Fruit fly (Drosophila melanogaster) whole organism, embryonic: ENCODE results near the gene CG7943.

Experiments used
- Atf3 ChIP-seq: fragments of 200-800 bp; sonication (Bioruptor generic); optimal IDR thresholded peaks from 3 replicates; lab custom pipeline; 2016; ENCODE audit warnings: missing biosample characterization, missing genetic modification characterization
- Blimp-1 ChIP-seq: fragments of 200-800 bp; sonication (Bioruptor generic); optimal IDR thresholded peaks from 3 replicates; lab custom pipeline; 2018; ENCODE audit warnings: missing biosample characterization, missing genetic modification characterization, mild to moderate bottlenecking, moderate library complexity, missing genetic modification reagents
- CG10565 ChIP-seq: fragments of 200-800 bp; sonication (Bioruptor generic); optimal IDR thresholded peaks from 3 replicates; lab custom pipeline; 2016; ENCODE audit warnings: missing biosample characterization, mild to moderate bottlenecking, missing genetic modification characterization
- CG10979 ChIP-seq: fragments of 200-800 bp; sonication (Bioruptor generic); optimal IDR thresholded peaks from 2 replicates; lab custom pipeline; 2018; ENCODE audit warnings: missing biosample characterization, mild to moderate bottlenecking, missing genetic modification characterization, moderate library complexity
- CG11247 ChIP-seq: fragments of 200-800 bp; sonication (Bioruptor generic); IDR thresholded peaks from 2 replicates; pipeline ENCODE4 v1.3.6; 2022; ENCODE audit warnings: missing biosample characterization, missing genetic modification characterization
- CG11504 ChIP-seq: fragments of 200-800 bp; sonication (Bioruptor generic); optimal IDR thresholded peaks from 3 replicates; lab custom pipeline; 2019; ENCODE audit warnings: missing biosample characterization, mild to moderate bottlenecking, missing genetic modification characterization, moderate library complexity
- CG12219 ChIP-seq: fragments of 200-800 bp; sonication (Bioruptor generic); optimal IDR thresholded peaks from 3 replicates; lab custom pipeline; 2018; ENCODE audit warnings: missing biosample characterization, mild to moderate bottlenecking, missing genetic modification characterization
- CG12391 ChIP-seq: fragments of 200-800 bp; sonication (Bioruptor generic); optimal IDR thresholded peaks from 3 replicates; lab custom pipeline; 2018; ENCODE audit warnings: missing biosample characterization, mild to moderate bottlenecking, missing genetic modification characterization, moderate library complexity
- CG14441 ChIP-seq: fragments of 200-800 bp; sonication (Bioruptor generic); IDR thresholded peaks from 2 replicates; pipeline ENCODE4 v1.3.6; 2022; ENCODE audit warnings: missing biosample characterization, missing genetic modification characterization
- CG14667 ChIP-seq: fragments of 200-800 bp; sonication (Bioruptor generic); IDR thresholded peaks from 2 replicates; pipeline ENCODE4 v1.3.6; 2022; ENCODE audit warnings: missing biosample characterization, missing genetic modification characterization
- CG17385 ChIP-seq: fragments of 200-800 bp; sonication (Bioruptor generic); optimal IDR thresholded peaks from 3 replicates; lab custom pipeline; 2018; ENCODE audit warnings: missing biosample characterization, mild to moderate bottlenecking, missing genetic modification characterization
- CG1792 ChIP-seq: fragments of 200-800 bp; sonication (Bioruptor generic); optimal IDR thresholded peaks from 2 replicates; lab custom pipeline; 2016; ENCODE audit warnings: missing biosample characterization, missing genetic modification characterization
- CG18262 ChIP-seq: fragments of 200-800 bp; optimal IDR thresholded peaks from 3 replicates; lab custom pipeline; 2019; ENCODE audit warnings: missing biosample characterization, mild to moderate bottlenecking, missing genetic modification characterization, moderate library complexity
- CG1832 ChIP-seq: fragments of 200-800 bp; sonication (Bioruptor generic); optimal IDR thresholded peaks from 2 replicates; lab custom pipeline; 2017; ENCODE audit warnings: missing biosample characterization, mild to moderate bottlenecking, missing genetic modification characterization, inconsistent platforms
- CG3407 ChIP-seq: fragments of 200-800 bp; sonication (Bioruptor generic); optimal IDR thresholded peaks from 2 replicates; lab custom pipeline; 2018; ENCODE audit warnings: missing biosample characterization, mild to moderate bottlenecking, missing genetic modification characterization
- CG4360 ChIP-seq: fragments of 200-800 bp; sonication (Bioruptor generic); IDR thresholded peaks from 2 replicates; pipeline ENCODE4 v1.3.6; 2022; ENCODE audit warnings: missing biosample characterization, missing genetic modification characterization
- CG6765 ChIP-seq: fragments of 200-800 bp; sonication (Bioruptor generic); optimal IDR thresholded peaks from 3 replicates; lab custom pipeline; 2017; ENCODE audit warnings: missing biosample characterization, mild to moderate bottlenecking, missing genetic modification characterization
- CG6813 ChIP-seq: fragments of 200-800 bp; sonication (Bioruptor generic); optimal IDR thresholded peaks from 2 replicates; lab custom pipeline; 2017; ENCODE audit warnings: missing biosample characterization, missing genetic modification characterization, mild to moderate bottlenecking, moderate library complexity, missing genetic modification reagents
- CG7357 ChIP-seq: fragments of 200-800 bp; sonication (Bioruptor generic); IDR thresholded peaks from 3 replicates; pipeline ENCODE4 v1.3.6; 2022; ENCODE audit warnings: missing biosample characterization, missing genetic modification characterization
- CG7839 ChIP-seq: fragments of 200-800 bp; sonication (Bioruptor generic); optimal IDR thresholded peaks from 3 replicates; lab custom pipeline; 2018; ENCODE audit warnings: missing biosample characterization, mild to moderate bottlenecking, missing genetic modification characterization, moderate library complexity
- CG8359 ChIP-seq: fragments of 200-800 bp; sonication (Bioruptor generic); optimal IDR thresholded peaks from 2 replicates; lab custom pipeline; 2017; ENCODE audit warnings: missing biosample characterization, mild to moderate bottlenecking, missing genetic modification characterization, borderline replicate concordance
- CG9876 ChIP-seq: fragments of 200-800 bp; sonication (Bioruptor generic); optimal IDR thresholded peaks from 2 replicates; lab custom pipeline; 2016; ENCODE audit warnings: missing biosample characterization, missing genetic modification characterization
- CTCF ChIP-seq: fragments of 200-800 bp; sonication (Bioruptor generic); optimal IDR thresholded peaks from 2 replicates; lab custom pipeline; 2017; ENCODE audit warnings: missing biosample characterization, mild to moderate bottlenecking, missing genetic modification characterization, moderate library complexity
- Deaf1 ChIP-seq: fragments of 200-800 bp; optimal IDR thresholded peaks from 3 replicates; lab custom pipeline; 2019; ENCODE audit warnings: missing biosample characterization, mild to moderate bottlenecking, missing genetic modification characterization, moderate library complexity
- Dll ChIP-seq: fragments of 200-800 bp; sonication (Bioruptor generic); IDR thresholded peaks from 4 replicates; pipeline ENCODE4 v1.3.6; 2022; ENCODE audit warnings: missing biosample characterization, missing genetic modification characterization; ENCODE audit not compliant: partially characterized antibody
- Drgx ChIP-seq: fragments of 200-800 bp; sonication (Bioruptor generic); IDR thresholded peaks from 2 replicates; pipeline ENCODE4 v1.3.6; 2022; ENCODE audit warnings: missing biosample characterization, missing genetic modification characterization
- Hmr ChIP-seq: fragments of 200-800 bp; sonication (Bioruptor generic); optimal IDR thresholded peaks from 3 replicates; lab custom pipeline; 2017; ENCODE audit warnings: mild to moderate bottlenecking, missing biosample characterization, missing genetic modification reagents, missing genetic modification characterization
- Hr51 ChIP-seq, 2 experiments: fragments of 200-800 bp; sonication (Bioruptor generic); optimal IDR thresholded peaks; 2 replicates in 1 of 2; 3 replicates in 1 of 2; lab custom pipeline; 2016 to 2018; ENCODE audit warnings: missing biosample characterization in 2 of 2, missing genetic modification characterization in 2 of 2, mild to moderate bottlenecking in 1 of 2, moderate library complexity in 1 of 2
- Sry-δ ChIP-seq: fragments of 200-800 bp; sonication (Bioruptor generic); optimal IDR thresholded peaks from 2 replicates; lab custom pipeline; 2016; ENCODE audit warnings: missing biosample characterization, missing genetic modification characterization
- ash1 ChIP-seq: fragments of 200-800 bp; sonication (Bioruptor generic); optimal IDR thresholded peaks from 2 replicates; lab custom pipeline; 2018; ENCODE audit warnings: missing biosample characterization, mild to moderate bottlenecking, missing genetic modification characterization
- ato ChIP-seq: fragments of 200-800 bp; sonication (Bioruptor generic); IDR thresholded peaks from 2 replicates; pipeline ENCODE4 v1.3.6; 2022; ENCODE audit warnings: missing biosample characterization, missing genetic modification characterization; ENCODE audit not compliant: partially characterized antibody
- cas ChIP-seq: fragments of 200-800 bp; sonication (Bioruptor generic); IDR thresholded peaks from 2 replicates; pipeline ENCODE4 v1.3.6; 2022; ENCODE audit warnings: missing biosample characterization, missing genetic modification characterization
- chinmo ChIP-seq: fragments of 200-800 bp; sonication (Bioruptor generic); IDR thresholded peaks from 4 replicates; pipeline ENCODE4 v1.3.6; 2022; ENCODE audit warnings: missing biosample characterization, missing genetic modification characterization; ENCODE audit not compliant: partially characterized antibody
- chm ChIP-seq: fragments of 200-800 bp; sonication (Bioruptor generic); IDR thresholded peaks from 2 replicates; pipeline ENCODE4 v1.3.6; 2022; ENCODE audit warnings: missing biosample characterization, missing genetic modification characterization
- dm ChIP-seq: fragments of 200-800 bp; sonication (Bioruptor generic); optimal IDR thresholded peaks from 3 replicates; lab custom pipeline; 2016; ENCODE audit warnings: missing biosample characterization, missing genetic modification characterization
- eyg ChIP-seq: fragments of 200-800 bp; sonication (Bioruptor generic); optimal IDR thresholded peaks from 3 replicates; lab custom pipeline; 2016; ENCODE audit warnings: missing biosample characterization, missing genetic modification characterization
- gcm ChIP-seq: fragments of 200-800 bp; sonication (Bioruptor generic); optimal IDR thresholded peaks from 2 replicates; lab custom pipeline; 2019; ENCODE audit warnings: missing biosample characterization, mild to moderate bottlenecking, missing genetic modification characterization, moderate library complexity
- grn ChIP-seq: fragments of 200-800 bp; sonication (Bioruptor generic); optimal IDR thresholded peaks from 3 replicates; lab custom pipeline; 2017; ENCODE audit warnings: missing biosample characterization, missing genetic modification characterization
- her ChIP-seq: fragments of 200-800 bp; sonication (Bioruptor generic); optimal IDR thresholded peaks from 2 replicates; lab custom pipeline; 2016; ENCODE audit warnings: missing biosample characterization, missing genetic modification characterization
- jumu ChIP-seq: fragments of 200-800 bp; sonication (Bioruptor generic); optimal IDR thresholded peaks from 3 replicates; lab custom pipeline; 2016; ENCODE audit warnings: missing biosample characterization, missing genetic modification characterization
- lab ChIP-seq: fragments of 200-800 bp; sonication (Bioruptor generic); optimal IDR thresholded peaks from 3 replicates; lab custom pipeline; 2017; ENCODE audit warnings: missing biosample characterization, missing genetic modification characterization, mild to moderate bottlenecking, moderate library complexity, missing genetic modification reagents
- lola ChIP-seq, 3 experiments: fragments of >200 bp in 2 of 3; fragments of 200-800 bp in 1 of 3; sonication (Bioruptor generic) in 1 of 3; optimal IDR thresholded peaks; 2 replicates each; lab custom pipeline; 2017 to 2019; ENCODE audit warnings: missing biosample characterization in 3 of 3, missing genetic modification characterization in 3 of 3, mild to moderate bottlenecking in 1 of 3, moderate library complexity in 1 of 3
- luna ChIP-seq: fragments of 200-800 bp; sonication (Bioruptor generic); optimal IDR thresholded peaks from 2 replicates; lab custom pipeline; 2016; ENCODE audit warnings: missing biosample characterization, missing genetic modification characterization
- mam ChIP-seq: fragments of 200-800 bp; sonication (Bioruptor generic); optimal IDR thresholded peaks from 3 replicates; lab custom pipeline; 2016; ENCODE audit warnings: missing biosample characterization, missing genetic modification characterization
- nau ChIP-seq: fragments of 200-800 bp; sonication (Bioruptor generic); optimal IDR thresholded peaks from 3 replicates; lab custom pipeline; 2017; ENCODE audit warnings: missing biosample characterization, mild to moderate bottlenecking, missing genetic modification characterization, missing genetic modification reagents
- pfk ChIP-seq: fragments of 200-800 bp; sonication (Bioruptor generic); optimal IDR thresholded peaks from 2 replicates; lab custom pipeline; 2018; ENCODE audit warnings: missing biosample characterization, mild to moderate bottlenecking, missing genetic modification characterization, moderate library complexity
- pnt ChIP-seq: fragments of 200-800 bp; sonication (Bioruptor generic); optimal IDR thresholded peaks from 3 replicates; lab custom pipeline; 2016; ENCODE audit warnings: missing biosample characterization, missing genetic modification characterization
- sna ChIP-seq: fragments of 200-800 bp; sonication (Bioruptor generic); IDR thresholded peaks from 2 replicates; pipeline ENCODE4 v1.3.6; 2022; ENCODE audit warnings: missing biosample characterization, missing genetic modification characterization; ENCODE audit not compliant: partially characterized antibody
- usp ChIP-seq: fragments of >200 bp; optimal IDR thresholded peaks from 2 replicates; lab custom pipeline; 2017; ENCODE audit warnings: missing biosample characterization, missing genetic modification characterization
- wek ChIP-seq: fragments of 200-800 bp; sonication (Bioruptor generic); optimal IDR thresholded peaks from 3 replicates; lab custom pipeline; 2018; ENCODE audit warnings: missing biosample characterization, mild to moderate bottlenecking, missing genetic modification characterization, moderate library complexity
- yki ChIP-seq: fragments of >200 bp; optimal IDR thresholded peaks from 3 replicates; lab custom pipeline; 2018

The CG7943 gene

dm6 chr3R:30061154-30061482 lies 14.8 kb downstream of the CG7943 start (continued):
- TF ChIP-seq pnt (GFP tag; lab: Kevin White, UChicago), result peak; percentile 89
- TF ChIP-seq usp (GFP tag; lab: Kevin White, UChicago), result no peak
- TF ChIP-seq CG18262, result peak; percentile 85
- peak; percentile 94 for TF ChIP-seq CG11504 (tag; lab: Kevin White, UChicago)
- TF ChIP-seq CG11247, result peak; percentile 85
- peak; percentile 26 to 83 for TF ChIP-seq Hr51 (GFP tag; optimal IDR thresholded peaks at IDR 0.05; lab: Kevin White, UChicago)
- no peak for TF ChIP-seq sna
- TF ChIP-seq gcm (GFP tag; lab: Kevin White, UChicago), result peak; percentile 88
- TF ChIP-seq chm (GFP tag; lab: Robert Waterston, UW), result peak; percentile 94
- TF ChIP-seq CTCF (GFP tag; lab: Kevin White, UChicago), result peak; percentile 48
- TF ChIP-seq eyg (GFP tag; lab: Kevin White, UChicago), result peak; percentile 69
- TF ChIP-seq Deaf1 (tag; lab: Kevin White, UChicago), result peak; percentile 66
- TF ChIP-seq grn, result peak; percentile 56
- peak; percentile 80 for TF ChIP-seq CG12391 (tag; lab: Kevin White, UChicago)
- TF ChIP-seq pfk (GFP tag; lab: Kevin White, UChicago), result no peak
- no peak for TF ChIP-seq CG1832 (GFP tag; lab: Kevin White, UChicago)
- TF ChIP-seq CG17385 (GFP tag; lab: Kevin White, UChicago), result peak; percentile 70
- no peak for TF ChIP-seq Dll (GFP tag; lab: Robert Waterston, UW)
- TF ChIP-seq CG10979 (tag; lab: Kevin White, UChicago), result peak; percentile 94
- peak; percentile 68 for TF ChIP-seq Hmr (GFP tag; lab: Kevin White, UChicago)
- TF ChIP-seq lab, result peak; percentile 92
- TF ChIP-seq luna, result peak; percentile 20
- TF ChIP-seq Sry-δ (GFP tag; lab: Kevin White, UChicago), result peak; percentile 52
- TF ChIP-seq Atf3 (GFP tag; lab: Kevin White, UChicago), result peak; percentile 64
- TF ChIP-seq ato (GFP tag; lab: Robert Waterston, UW), result no peak
- peak; percentile 42 for TF ChIP-seq dm (GFP tag; lab: Kevin White, UChicago)
- TF ChIP-seq chinmo (GFP tag; lab: Robert Waterston, UW), result no peak
- TF ChIP-seq yki (lab: Kevin White, UChicago), result no peak
- TF ChIP-seq CG1792 (GFP tag; lab: Kevin White, UChicago), result peak; percentile 86
- peak; percentile 61 for TF ChIP-seq wek (GFP tag; lab: Kevin White, UChicago)
- peak; percentile 91 for TF ChIP-seq Drgx (GFP tag; lab: Robert Waterston, UW)
- peak; percentile 68 for TF ChIP-seq CG6765 (GFP tag; lab: Kevin White, UChicago)
- peak; percentile 88 for TF ChIP-seq CG14667 (GFP tag; lab: Robert Waterston, UW)
- TF ChIP-seq jumu (GFP tag; lab: Kevin White, UChicago), result peak; percentile 88
- TF ChIP-seq CG7839 (tag; lab: Kevin White, UChicago), result peak; percentile 89
- peak; percentile 6; the same call in 1 of the 2 replicates for TF ChIP-seq CG4360 (GFP tag; lab: Robert Waterston, UW)
- TF ChIP-seq CG12219 (GFP tag; lab: Kevin White, UChicago), result peak; percentile 64
- peak; percentile 91 for TF ChIP-seq CG14441 (GFP tag; lab: Robert Waterston, UW)
- peak; percentile 52; the same call in 1 of the 2 replicates for TF ChIP-seq cas
- peak; percentile 65 for TF ChIP-seq CG9876 (GFP tag; lab: Kevin White, UChicago)
- TF ChIP-seq nau, result peak; percentile 91
- TF ChIP-seq ash1 (GFP tag; lab: Kevin White, UChicago), result no peak
- TF ChIP-seq her, result peak; percentile 78
- peak; percentile 33 for TF ChIP-seq CG10565 (GFP tag; lab: Kevin White, UChicago)
- peak; percentile 82 for TF ChIP-seq CG6813 (GFP tag; lab: Kevin White, UChicago)
- peak; percentile 95 for TF ChIP-seq Blimp-1 (GFP tag; lab: Kevin White, UChicago)
- peak in 1 of 3 experiments; percentile 38 for TF ChIP-seq lola (GFP tag; optimal IDR thresholded peaks at IDR 0.05; lab: Kevin White, UChicago)
- peak; percentile 63 for TF ChIP-seq CG8359
- TF ChIP-seq mam, result peak; percentile 87
- TF ChIP-seq CG7357, result peak; percentile 78
- TF ChIP-seq CG3407, result peak; percentile 82
